Fruit fly (Drosophila melanogaster) whole organism, pupa: ENCODE measurements around the gene CG31922.
A peak's percentile ranks its signal among the peaks of the same experiment; 100 is the strongest.

Experiments used
- CG10348 ChIP-seq: fragments of 200-800 bp; sonication (Bioruptor generic); IDR thresholded peaks from 2 replicates; pipeline ENCODE4 v1.3.6; 2022; ENCODE audit warnings: missing biosample characterization, missing genetic modification characterization
- CG12605 ChIP-seq: fragments of 200-800 bp; sonication (Bioruptor generic); IDR thresholded peaks from 2 replicates; pipeline ENCODE4 v1.3.6; 2022; ENCODE audit warnings: missing biosample characterization, missing genetic modification characterization
- CG13204 ChIP-seq: fragments of 200-800 bp; sonication (Bioruptor generic); optimal IDR thresholded peaks from 2 replicates; lab custom pipeline; 2018; ENCODE audit warnings: missing biosample characterization, mild to moderate bottlenecking, missing genetic modification characterization, moderate library complexity
- CG14655 ChIP-seq: fragments of 200-800 bp; sonication (Bioruptor generic); optimal IDR thresholded peaks from 3 replicates; lab custom pipeline; 2017; ENCODE audit warnings: mild to moderate bottlenecking, missing biosample characterization, missing genetic modification reagents, missing genetic modification characterization
- CG15710 ChIP-seq: fragments of 200-800 bp; sonication (Bioruptor generic); optimal IDR thresholded peaks from 2 replicates; lab custom pipeline; 2018; ENCODE audit warnings: missing biosample characterization, mild to moderate bottlenecking, missing genetic modification characterization, moderate library complexity
- CG17806 ChIP-seq: fragments of 200-800 bp; sonication (Bioruptor generic); optimal IDR thresholded peaks from 2 replicates; lab custom pipeline; 2018; ENCODE audit warnings: missing biosample characterization, mild to moderate bottlenecking, missing genetic modification characterization, moderate library complexity
- CG32121 ChIP-seq: fragments of 200-800 bp; sonication (Bioruptor generic); IDR thresholded peaks from 2 replicates; pipeline ENCODE4 v1.3.6; 2022; ENCODE audit warnings: missing biosample characterization, missing genetic modification characterization
- CG34367 ChIP-seq: fragments of 200-800 bp; sonication (Bioruptor generic); optimal IDR thresholded peaks from 2 replicates; lab custom pipeline; 2018; ENCODE audit warnings: missing biosample characterization, mild to moderate bottlenecking, missing genetic modification characterization
- CG4496 ChIP-seq: fragments of 200-800 bp; sonication (Bioruptor generic); IDR thresholded peaks from 3 replicates; pipeline ENCODE4 v1.3.6; 2022; ENCODE audit warnings: missing biosample characterization, missing genetic modification characterization
- CG8159 ChIP-seq: fragments of 200-800 bp; sonication (Bioruptor generic); optimal IDR thresholded peaks from 3 replicates; lab custom pipeline; 2018; ENCODE audit warnings: missing biosample characterization, mild to moderate bottlenecking, missing genetic modification characterization, moderate library complexity
- CG8301 ChIP-seq: fragments of 200-800 bp; sonication (Bioruptor generic); optimal IDR thresholded peaks from 2 replicates; lab custom pipeline; 2018; ENCODE audit warnings: missing biosample characterization, mild to moderate bottlenecking, missing genetic modification characterization
- CG9948 ChIP-seq: fragments of 200-800 bp; sonication (Bioruptor generic); optimal IDR thresholded peaks from 2 replicates; lab custom pipeline; 2018; ENCODE audit warnings: missing biosample characterization, mild to moderate bottlenecking, missing genetic modification characterization, moderate library complexity
- EcR ChIP-seq: fragments of 200-800 bp; sonication (Bioruptor generic); optimal IDR thresholded peaks from 3 replicates; lab custom pipeline; 2019; ENCODE audit warnings: missing biosample characterization, missing genetic modification characterization, mild to moderate bottlenecking, moderate library complexity, missing genetic modification reagents
- Ets98B ChIP-seq: fragments of 200-800 bp; sonication (Bioruptor generic); IDR thresholded peaks from 2 replicates; pipeline ENCODE4 v1.3.6; 2022; ENCODE audit warnings: missing biosample characterization, missing genetic modification characterization
- Pif1A ChIP-seq: fragments of 200-800 bp; sonication (Bioruptor generic); optimal IDR thresholded peaks from 3 replicates; lab custom pipeline; 2016; ENCODE audit warnings: missing biosample characterization, missing genetic modification characterization
- Pif1B ChIP-seq: fragments of 200-800 bp; sonication (Bioruptor generic); optimal IDR thresholded peaks from 3 replicates; lab custom pipeline; 2016; ENCODE audit warnings: missing biosample characterization, missing genetic modification characterization
- Snoo ChIP-seq: fragments of 200-800 bp; sonication (Bioruptor generic); optimal IDR thresholded peaks from 3 replicates; lab custom pipeline; 2017; ENCODE audit warnings: missing biosample characterization, mild to moderate bottlenecking, missing genetic modification characterization, inconsistent platforms
- fd96Ca ChIP-seq: fragments of 200-800 bp; sonication (Bioruptor generic); IDR thresholded peaks from 3 replicates; pipeline ENCODE4 v1.3.6; 2022; ENCODE audit warnings: missing biosample characterization, missing genetic modification characterization
- gl ChIP-seq: fragments of 200-800 bp; sonication (Bioruptor generic); optimal IDR thresholded peaks from 2 replicates; lab custom pipeline; 2018; ENCODE audit warnings: missing biosample characterization, mild to moderate bottlenecking, missing genetic modification characterization
- rn ChIP-seq: fragments of 200-800 bp; sonication (Bioruptor generic); IDR thresholded peaks from 2 replicates; pipeline ENCODE4 v1.3.6; 2022; ENCODE audit warnings: missing biosample characterization, missing genetic modification characterization

CG31922 gene

dm6 chr2L:1207432-1207831 is 37.5 kb downstream of the CG31922 start:
- TF ChIP-seq Ets98B (GFP tag; lab: Robert Waterston, UW) (0 out of 2 replicates have a peak, but pooled peaks have one; percentile 19), CG17806 (tag; lab: Kevin White, UChicago) (no peak), CG4496 (GFP tag; lab: Robert Waterston, UW) (peak; percentile 35; the same call in 1 of the 3 replicates), CG10348 (GFP tag; lab: Robert Waterston, UW) (0 out of 2 replicates have a peak, but pooled peaks have one; percentile 22), fd96Ca (GFP tag; lab: Robert Waterston, UW) (0 out of 3 replicates have a peak, but pooled peaks have one; percentile 29)

- TF ChIP-seq CG4496 (GFP tag; lab: Robert Waterston, UW) (no peak), gl (no peak), CG9948 (no peak), CG34367 (tag; lab: Kevin White, UChicago) (no peak), Pif1B (GFP tag; lab: Kevin White, UChicago) (no peak), CG14655 (no peak), CG8301 (no peak)
Observed at dm6 chr2L:1211528-1211927, 41.5 kb downstream of the CG31922 start.

- TF ChIP-seq CG14655: no peak
- TF ChIP-seq, all 21 proteins: peak for 0
Observed at dm6 chr2L:1213587-1213986, 43.6 kb downstream of the CG31922 start.

- peak; percentile 14 for TF ChIP-seq CG8159 (tag; lab: Kevin White, UChicago)
- TF ChIP-seq CG9948: no peak
Observed at dm6 chr2L:1214465-1214864, 44.5 kb downstream of the CG31922 start.

- TF ChIP-seq Pif1B (GFP tag; lab: Kevin White, UChicago) (no peak), Pif1A (GFP tag; lab: Kevin White, UChicago) (no peak), CG12605 (GFP tag; lab: Robert Waterston, UW) (no peak), CG10348 (GFP tag; lab: Robert Waterston, UW) (no peak), CG8301 (no peak), rn (no peak), CG15710 (tag; lab: Kevin White, UChicago) (no peak), fd96Ca (GFP tag; lab: Robert Waterston, UW) (no peak), CG13204 (no peak)
Observed at dm6 chr2L:1217033-1217612, 47.1 kb downstream of the CG31922 start.

- TF ChIP-seq Snoo (no peak), CG4496 (GFP tag; lab: Robert Waterston, UW) (no peak), CG34367 (tag; lab: Kevin White, UChicago) (no peak), CG32121 (GFP tag; lab: Robert Waterston, UW) (no peak), fd96Ca (GFP tag; lab: Robert Waterston, UW) (no peak), CG10348 (GFP tag; lab: Robert Waterston, UW) (no peak), gl (no peak), CG9948 (no peak), rn (no peak), Ets98B (GFP tag; lab: Robert Waterston, UW) (no peak), CG15710 (tag; lab: Kevin White, UChicago) (no peak), CG8159 (tag; lab: Kevin White, UChicago) (no peak), CG8301 (no peak), EcR (GFP tag; lab: Kevin White, UChicago) (no peak)
Observed at dm6 chr2L:1217892-1218473, 48.0 kb downstream of the CG31922 start.

- no peak for TF ChIP-seq CG34367 (tag; lab: Kevin White, UChicago)
- TF ChIP-seq CG32121 (GFP tag; lab: Robert Waterston, UW): no peak
- TF ChIP-seq CG8301: no peak
- TF ChIP-seq, all 21 proteins: peak for 0
Observed at dm6 chr2L:1218475-1218874, 48.5 kb downstream of the CG31922 start.

- TF ChIP-seq CG17806 (tag; lab: Kevin White, UChicago): no peak
- TF ChIP-seq CG4496 (GFP tag; lab: Robert Waterston, UW): no peak
- no peak for TF ChIP-seq rn
Observed at dm6 chr2L:1218993-1219392, 49.0 kb downstream of the CG31922 start, which contains the start of gene CG42329. Gene CG42329 (plus strand): TSS chr2L:1219293.
